Worm (Caenorhabditis elegans): ENCODE data around the gene srw-26.

ce11 chrV:15914774-15915173 is 17.5 kb downstream of the srw-26 start:
- no peak for TF ChIP-seq snpc-4 (tag; optimal IDR thresholded peaks at IDR 0.05)
- no peak for TF ChIP-seq nhr-12 (tag; optimal IDR thresholded peaks at IDR 0.05)
